Fruit fly (Drosophila melanogaster): ENCODE measurements around the gene CG15432.

CG15432 gene

DNA sequence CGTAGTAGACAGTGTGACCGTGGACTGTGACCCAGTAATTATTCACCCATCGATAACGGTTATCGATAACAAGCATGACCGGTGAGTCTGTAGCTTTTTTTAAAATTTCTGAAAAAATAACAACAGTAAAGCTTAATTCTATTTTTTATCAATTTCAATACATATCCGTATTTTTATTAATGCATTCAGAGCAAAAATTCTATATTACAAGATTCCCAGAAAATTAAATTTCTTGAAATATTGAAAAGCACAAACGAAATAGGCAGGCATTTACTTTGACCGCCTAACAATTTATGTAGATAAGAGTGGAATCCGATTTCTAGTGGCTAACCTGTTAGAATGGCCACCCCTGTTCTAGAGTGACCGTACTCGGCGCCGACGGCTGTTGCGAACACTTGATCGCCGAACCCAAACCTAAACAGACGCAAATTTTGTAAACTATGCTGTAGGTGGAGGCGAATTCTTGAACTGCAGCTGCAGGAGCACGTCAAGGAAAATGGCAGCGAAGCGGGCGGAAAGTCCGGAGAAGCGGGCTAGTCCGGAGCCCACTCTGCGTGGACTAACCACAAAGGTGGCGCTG, 48.2 kb upstream of the CG15432 start, which contains the start of gene CG3652 (continued):
- TF ChIP-seq Blimp-1 (GFP tag; optimal IDR thresholded peaks at IDR 0.05) (no peak), hkb (optimal IDR thresholded peaks at IDR 0.05) (peak; percentile 20), hkb (GFP tag; IDR thresholded peaks at IDR 0.05) (no peak), CG17912 (GFP tag; optimal IDR thresholded peaks at IDR 0.05) (no peak), Deaf1 (tag; optimal IDR thresholded peaks at IDR 0.05) (no peak), scrt (GFP tag; optimal IDR thresholded peaks at IDR 0.05) (no peak), CG2712 (tag; optimal IDR thresholded peaks at IDR 0.05) (no peak), CG13424 (tag; optimal IDR thresholded peaks at IDR 0.05) (peak; percentile 28), CG6272 (GFP tag; IDR thresholded peaks at IDR 0.05) (no peak), onecut (GFP tag; IDR thresholded peaks at IDR 0.05) (no peak), Hr78 (GFP tag; optimal IDR thresholded peaks at IDR 0.05) (no peak), stc (GFP tag; IDR thresholded peaks at IDR 0.05) (no peak), da (GFP tag; optimal IDR thresholded peaks at IDR 0.05) (no peak), Ada2b (GFP tag; IDR thresholded peaks at IDR 0.05) (no peak), dpn (GFP tag; optimal IDR thresholded peaks at IDR 0.05) (peak; percentile 4 to 48), Ravus (GFP tag; IDR thresholded peaks at IDR 0.05) (no peak), TFAM (GFP tag; optimal IDR thresholded peaks at IDR 0.05) (no peak), Dbx (GFP tag; IDR thresholded peaks at IDR 0.05) (0 out of 3 replicates have a peak, but pooled peaks have one; percentile 21), CG12071 (GFP tag; optimal IDR thresholded peaks at IDR 0.05) (no peak), grn (GFP tag; optimal IDR thresholded peaks at IDR 0.05) (no peak), Myb (GFP tag; optimal IDR thresholded peaks at IDR 0.05) (peak; percentile 68), CG4360 (GFP tag; IDR thresholded peaks at IDR 0.05) (no peak), CG10366 (GFP tag; IDR thresholded peaks at IDR 0.05) (no peak), pum (GFP tag; optimal IDR thresholded peaks at IDR 0.05) (peak; percentile 35), CG12744 (GFP tag; optimal IDR thresholded peaks at IDR 0.05) (no peak), CG18262 (tag; optimal IDR thresholded peaks at IDR 0.05) (no peak), CG9437 (GFP tag; optimal IDR thresholded peaks at IDR 0.05) (peak; percentile 42), CG15269 (tag; optimal IDR thresholded peaks at IDR 0.05) (no peak), nom (GFP tag; optimal IDR thresholded peaks at IDR 0.05) (no peak), HLHmδ (GFP tag; optimal IDR thresholded peaks at IDR 0.05) (no peak), gsb-n (tag; optimal IDR thresholded peaks at IDR 0.05) (no peak), CG6765 (GFP tag; optimal IDR thresholded peaks at IDR 0.05) (no peak), CG4424 (GFP tag; optimal IDR thresholded peaks at IDR 0.05) (no peak), Fer2 (tag; optimal IDR thresholded peaks at IDR 0.05) (no peak), Hr51 (GFP tag; optimal IDR thresholded peaks at IDR 0.05) (no peak), CG13123 (GFP tag; optimal IDR thresholded peaks at IDR 0.05) (no peak), ftz-f1 (GFP tag; optimal IDR thresholded peaks at IDR 0.05) (no peak), Abd-B (GFP tag; optimal IDR thresholded peaks at IDR 0.05) (peak; percentile 42), Dp (GFP tag; optimal IDR thresholded peaks at IDR 0.05) (peak; percentile 68), caup (GFP tag; optimal IDR thresholded peaks at IDR 0.05; ENCODE audit: severe bottlenecking) (no peak), Sry-δ (GFP tag; optimal IDR thresholded peaks at IDR 0.05) (peak; percentile 75), tll (GFP tag; optimal IDR thresholded peaks at IDR 0.05) (no peak), CG18011 (GFP tag; optimal IDR thresholded peaks at IDR 0.05) (no peak), Taf1 (GFP tag; IDR thresholded peaks at IDR 0.05) (no peak), ranshi (GFP tag; IDR thresholded peaks at IDR 0.05) (no peak), NfI (GFP tag; optimal IDR thresholded peaks at IDR 0.05) (no peak), ash1 (GFP tag; optimal IDR thresholded peaks at IDR 0.05) (no peak), Sin3A (optimal IDR thresholded peaks at IDR 0.05) (peak; percentile 84), dimm (GFP tag; IDR thresholded peaks at IDR 0.05) (no peak), crp (GFP tag; optimal IDR thresholded peaks at IDR 0.05) (peak in 1 of 2 experiments; percentile 50)
